Fruit fly (Drosophila melanogaster): ENCODE data around the gene CG6834.

The CG6834 gene

dm6 chr3R:11665925-11666687 lies 21.8 kb downstream of the CG6834 start (continued):
- TF ChIP-seq sens (GFP tag), result peak; percentile 65

DNA sequence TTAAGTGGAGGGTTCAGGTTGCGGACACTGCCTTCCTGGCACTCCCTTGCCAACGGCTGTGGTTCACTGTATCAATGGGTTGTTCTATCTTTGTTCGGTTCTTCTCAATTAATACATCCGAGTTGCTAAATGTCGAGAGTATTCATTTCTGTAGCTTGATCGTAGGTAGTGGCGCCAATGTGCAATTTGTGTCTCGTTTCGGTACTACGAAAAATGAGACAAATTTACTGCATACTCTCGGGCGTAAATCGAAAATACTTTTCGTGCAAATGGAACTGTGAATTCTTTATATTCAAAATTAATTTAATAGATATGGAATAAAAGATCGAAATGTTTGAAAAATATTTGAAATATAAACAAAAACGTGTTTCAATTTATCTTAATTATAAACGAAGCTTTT lies 22.4 kb downstream of the CG6834 start:
- TF ChIP-seq az2 (GFP tag; optimal IDR thresholded peaks at IDR 0.05) (no peak), CG10321 (GFP tag; IDR thresholded peaks at IDR 0.05) (no peak), ci (GFP tag; IDR thresholded peaks at IDR 0.05) (0 out of 3 replicates have a peak, but pooled peaks have one; percentile 21), Lhr (GFP tag; optimal IDR thresholded peaks at IDR 0.05) (peak; percentile 26), ase (GFP tag; IDR thresholded peaks at IDR 0.05) (0 out of 3 replicates have a peak, but pooled peaks have one; percentile 8), CG17361 (GFP tag; IDR thresholded peaks at IDR 0.05) (0 out of 3 replicates have a peak, but pooled peaks have one; percentile 9), stwl (tag; optimal IDR thresholded peaks at IDR 0.05) (peak; percentile 35), Opbp (GFP tag; IDR thresholded peaks at IDR 0.05; ENCODE audit: partially characterized antibody) (peak; percentile 36; the same call in 1 of the 3 replicates), bigmax (GFP tag; optimal IDR thresholded peaks at IDR 0.05) (no peak), CG2199 (GFP tag; IDR thresholded peaks at IDR 0.05) (0 out of 3 replicates have a peak, but pooled peaks have one; percentile 35), Sin3A (optimal IDR thresholded peaks at IDR 0.05) (no peak), CG8290 (GFP tag; optimal IDR thresholded peaks at IDR 0.05) (no peak), CG8290 (tag; optimal IDR thresholded peaks at IDR 0.05) (peak in 1 of 2 experiments; percentile 11), Rfx (GFP tag; IDR thresholded peaks at IDR 0.05) (0 out of 2 replicates have a peak, but pooled peaks have one; percentile 5), CG2116 (GFP tag; optimal IDR thresholded peaks at IDR 0.05) (peak; percentile 4), stc (GFP tag; IDR thresholded peaks at IDR 0.05) (no peak), pan (optimal IDR thresholded peaks at IDR 0.05) (no peak), pan (GFP tag; optimal IDR thresholded peaks at IDR 0.05 in 1 of 2, IDR thresholded peaks at IDR 0.05 in 1 of 2) (peak in 1 of 2 experiments; percentile 27), her (GFP tag; optimal IDR thresholded peaks at IDR 0.05) (no peak), Med (GFP tag) (peak; percentile 72), CG3995 (GFP tag; optimal IDR thresholded peaks at IDR 0.05) (peak; percentile 17), chinmo (GFP tag; IDR thresholded peaks at IDR 0.05; ENCODE audit: partially characterized antibody) (peak; percentile 76; the same call in 1 of the 4 replicates), CG13287 (GFP tag; IDR thresholded peaks at IDR 0.05; ENCODE audit: partially characterized antibody) (peak; percentile 16; the same call in 1 of the 2 replicates), CG2712 (tag; optimal IDR thresholded peaks at IDR 0.05) (peak; percentile 13), CTCF (GFP tag; optimal IDR thresholded peaks at IDR 0.05) (peak; percentile 97)

DNA sequence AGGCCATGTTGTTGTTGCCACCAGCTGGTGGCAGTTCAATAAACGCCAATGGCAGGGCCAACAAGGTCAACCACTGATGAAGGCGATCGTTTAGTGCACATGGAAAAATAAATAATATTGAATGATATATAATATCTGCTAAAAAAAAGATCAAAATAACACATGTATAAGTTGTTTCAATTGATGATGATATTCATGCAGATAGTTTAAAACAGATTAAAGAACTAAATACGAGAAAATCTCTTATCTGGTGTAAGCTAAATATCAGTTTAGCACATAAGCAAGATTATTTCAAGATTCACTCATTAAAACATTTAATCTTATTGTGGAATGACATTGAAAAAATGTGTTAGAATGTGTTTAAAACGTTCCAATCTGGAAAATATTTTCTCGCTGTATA lies 24.5 kb downstream of the CG6834 start:
- TF ChIP-seq insv (GFP tag; optimal IDR thresholded peaks at IDR 0.05), result no peak
- TF ChIP-seq CG10431 (GFP tag; optimal IDR thresholded peaks at IDR 0.05), result no peak
- TF ChIP-seq scrt (GFP tag; optimal IDR thresholded peaks at IDR 0.05), result no peak
- no peak for TF ChIP-seq CG31224 (GFP tag; IDR thresholded peaks at IDR 0.05)
- no peak for TF ChIP-seq CG34376 (GFP tag; optimal IDR thresholded peaks at IDR 0.05)
- peak; percentile 19 for TF ChIP-seq CG2875 (GFP tag; optimal IDR thresholded peaks at IDR 0.05)
- no peak for TF ChIP-seq CG9817 (tag; optimal IDR thresholded peaks at IDR 0.05)
- TF ChIP-seq ab (GFP tag; optimal IDR thresholded peaks at IDR 0.05), result no peak
- TF ChIP-seq CG12942 (GFP tag; optimal IDR thresholded peaks at IDR 0.05), result peak; percentile 11
- TF ChIP-seq tap (tag; optimal IDR thresholded peaks at IDR 0.05), result peak; percentile 26
- TF ChIP-seq CG30403 (GFP tag; optimal IDR thresholded peaks at IDR 0.05), result peak; percentile 35
- TF ChIP-seq pfk (GFP tag; optimal IDR thresholded peaks at IDR 0.05), result no peak
- peak; percentile 35 for TF ChIP-seq Ssrp (tag; optimal IDR thresholded peaks at IDR 0.05)
- peak; percentile 8; the same call in 1 of the 2 replicates for TF ChIP-seq CG10366 (GFP tag; IDR thresholded peaks at IDR 0.05)
- no peak for TF ChIP-seq HmgZ (tag; optimal IDR thresholded peaks at IDR 0.05)
- TF ChIP-seq CG14860 (GFP tag; IDR thresholded peaks at IDR 0.05; ENCODE audit: partially characterized antibody), result no peak
- peak; percentile 49 for TF ChIP-seq Abd-B (GFP tag; optimal IDR thresholded peaks at IDR 0.05)
- no peak for TF ChIP-seq p53 (GFP tag; optimal IDR thresholded peaks at IDR 0.05)
- TF ChIP-seq cwo (GFP tag; optimal IDR thresholded peaks at IDR 0.05), result peak; percentile 31
- TF ChIP-seq danr (GFP tag; IDR thresholded peaks at IDR 0.05), result no peak
- TF ChIP-seq Blimp-1 (GFP tag; optimal IDR thresholded peaks at IDR 0.05), result peak; percentile 50
- no peak for TF ChIP-seq Bteb2 (GFP tag; optimal IDR thresholded peaks at IDR 0.05)
- TF ChIP-seq B-H1 (GFP tag; IDR thresholded peaks at IDR 0.05), result no peak; the same call in 2 of the 3 replicates
